Fruit fly (Drosophila melanogaster) whole organism, embryonic: Measurements from ENCODE around the gene CG8369.

Experiments used
- CG1024 ChIP-seq: fragments of 200-800 bp; sonication (Bioruptor generic); IDR thresholded peaks from 2 replicates; pipeline ENCODE4 v1.3.6; 2022; ENCODE audit warnings: missing biosample characterization, missing genetic modification characterization
- CG10366 ChIP-seq: fragments of 200-800 bp; sonication (Bioruptor generic); IDR thresholded peaks from 2 replicates; pipeline ENCODE4 v1.3.6; 2022; ENCODE audit warnings: missing biosample characterization, missing genetic modification characterization
- CG11695 ChIP-seq: fragments of 200-800 bp; sonication (Bioruptor generic); IDR thresholded peaks from 3 replicates; pipeline ENCODE4 v1.3.6; 2022; ENCODE audit warnings: missing biosample characterization, missing genetic modification characterization
- CG12769 ChIP-seq: fragments of 200-800 bp; sonication (Bioruptor generic); optimal IDR thresholded peaks from 2 replicates; lab custom pipeline; 2019; ENCODE audit warnings: missing biosample characterization, mild to moderate bottlenecking, missing genetic modification characterization, moderate library complexity
- CG13894 ChIP-seq: fragments of 200-800 bp; sonication (Bioruptor generic); optimal IDR thresholded peaks from 3 replicates; lab custom pipeline; 2018; ENCODE audit warnings: missing biosample characterization, mild to moderate bottlenecking, missing genetic modification characterization, moderate library complexity
- CG14860 ChIP-seq: fragments of 200-800 bp; sonication (Bioruptor generic); IDR thresholded peaks from 3 replicates; pipeline ENCODE4 v1.3.6; 2022; ENCODE audit warnings: missing biosample characterization, missing genetic modification characterization; ENCODE audit not compliant: partially characterized antibody
- CG15479 ChIP-seq: fragments of 200-800 bp; sonication (Bioruptor generic); optimal IDR thresholded peaks from 3 replicates; lab custom pipeline; 2019; ENCODE audit warnings: missing biosample characterization, mild to moderate bottlenecking, missing genetic modification characterization, moderate library complexity
- CG17829 ChIP-seq: fragments of 200-800 bp; optimal IDR thresholded peaks from 2 replicates; lab custom pipeline; 2019; ENCODE audit warnings: missing biosample characterization, mild to moderate bottlenecking, missing genetic modification characterization, moderate library complexity
- CG18764 ChIP-seq: fragments of 200-800 bp; sonication (Bioruptor generic); optimal IDR thresholded peaks from 3 replicates; lab custom pipeline; 2016; ENCODE audit warnings: missing biosample characterization, missing genetic modification characterization
- CG31441 ChIP-seq: fragments of 200-800 bp; sonication (Bioruptor generic); IDR thresholded peaks from 2 replicates; pipeline ENCODE4 v1.3.6; 2022; ENCODE audit warnings: missing biosample characterization, missing genetic modification characterization
- CG32532 ChIP-seq: fragments of 200-800 bp; sonication (Bioruptor generic); IDR thresholded peaks from 2 replicates; pipeline ENCODE4 v1.3.6; 2022; ENCODE audit warnings: missing biosample characterization, missing genetic modification characterization
- CG33557 ChIP-seq: fragments of 200-800 bp; sonication (Bioruptor generic); optimal IDR thresholded peaks from 2 replicates; lab custom pipeline; 2019; ENCODE audit warnings: missing biosample characterization, mild to moderate bottlenecking, missing genetic modification characterization, moderate library complexity
- CG34224 ChIP-seq: fragments of 200-800 bp; sonication (Bioruptor generic); IDR thresholded peaks from 3 replicates; pipeline ENCODE4 v1.3.6; 2022; ENCODE audit warnings: missing biosample characterization, missing genetic modification characterization; ENCODE audit not compliant: partially characterized antibody
- CG3838 ChIP-seq: fragments of 200-800 bp; sonication (Bioruptor generic); optimal IDR thresholded peaks from 3 replicates; lab custom pipeline; 2016; ENCODE audit warnings: missing biosample characterization, missing genetic modification characterization
- CG4404 ChIP-seq: fragments of 200-800 bp; sonication (Bioruptor generic); IDR thresholded peaks from 2 replicates; pipeline ENCODE4 v1.3.6; 2022; ENCODE audit warnings: missing biosample characterization, missing genetic modification characterization
- CG4854 ChIP-seq: fragments of 200-800 bp; sonication (Bioruptor generic); optimal IDR thresholded peaks from 2 replicates; lab custom pipeline; 2016; ENCODE audit warnings: missing biosample characterization, missing genetic modification characterization, inconsistent platforms
- CG6175 ChIP-seq: fragments of 200-800 bp; sonication (Bioruptor generic); IDR thresholded peaks from 3 replicates; pipeline ENCODE4 v1.3.6; 2022; ENCODE audit warnings: missing biosample characterization, missing genetic modification characterization
- CG7357 ChIP-seq: fragments of 200-800 bp; sonication (Bioruptor generic); IDR thresholded peaks from 3 replicates; pipeline ENCODE4 v1.3.6; 2022; ENCODE audit warnings: missing biosample characterization, missing genetic modification characterization
- CG7928 ChIP-seq: fragments of 200-800 bp; sonication (Bioruptor generic); optimal IDR thresholded peaks from 2 replicates; lab custom pipeline; 2017; ENCODE audit warnings: missing biosample characterization, mild to moderate bottlenecking, missing genetic modification characterization
- CG7987 ChIP-seq: fragments of 200-800 bp; sonication (Bioruptor generic); optimal IDR thresholded peaks from 2 replicates; lab custom pipeline; 2018; ENCODE audit warnings: missing biosample characterization, mild to moderate bottlenecking, missing genetic modification characterization, moderate library complexity
- CG8388 ChIP-seq: fragments of 200-800 bp; sonication (Bioruptor generic); optimal IDR thresholded peaks from 2 replicates; lab custom pipeline; 2019; ENCODE audit warnings: missing biosample characterization, mild to moderate bottlenecking, missing genetic modification characterization, moderate library complexity
- CG8478 ChIP-seq: fragments of >200 bp; optimal IDR thresholded peaks from 2 replicates; lab custom pipeline; 2018
- CG9817 ChIP-seq: fragments of 200-800 bp; sonication (Bioruptor generic); optimal IDR thresholded peaks from 2 replicates; lab custom pipeline; 2018; ENCODE audit warnings: missing biosample characterization, mild to moderate bottlenecking, missing genetic modification characterization, moderate library complexity
- Dbx ChIP-seq: fragments of 200-800 bp; sonication (Bioruptor generic); IDR thresholded peaks from 3 replicates; pipeline ENCODE4 v1.3.6; 2022; ENCODE audit warnings: missing biosample characterization, missing genetic modification characterization
- E2f1 ChIP-seq: fragments of 200-800 bp; sonication (Bioruptor generic); IDR thresholded peaks from 2 replicates; pipeline ENCODE4 v1.3.6; 2022; ENCODE audit warnings: missing biosample characterization, missing genetic modification characterization
- Fer1 ChIP-seq: fragments of 200-800 bp; sonication (Bioruptor generic); optimal IDR thresholded peaks from 2 replicates; lab custom pipeline; 2017; ENCODE audit warnings: missing biosample characterization, mild to moderate bottlenecking, missing genetic modification characterization
- GATAe ChIP-seq: fragments of 200-800 bp; sonication (Bioruptor generic); conservative IDR thresholded peaks from 2 replicates; pipeline ENCODE4 v1.3.6; 2022; ENCODE audit warnings: missing biosample characterization, missing genetic modification characterization
- HmgZ ChIP-seq: fragments of 200-800 bp; sonication (Bioruptor generic); optimal IDR thresholded peaks from 2 replicates; lab custom pipeline; 2018; ENCODE audit warnings: missing biosample characterization, mild to moderate bottlenecking, missing genetic modification characterization
- Hr51 ChIP-seq, 2 experiments: fragments of 200-800 bp; sonication (Bioruptor generic); optimal IDR thresholded peaks; 2 replicates in 1 of 2; 3 replicates in 1 of 2; lab custom pipeline; 2016 to 2018; ENCODE audit warnings: missing biosample characterization in 2 of 2, missing genetic modification characterization in 2 of 2, mild to moderate bottlenecking in 1 of 2, moderate library complexity in 1 of 2
- Mrtf ChIP-seq: fragments of 200-800 bp; sonication (Bioruptor generic); IDR thresholded peaks from 3 replicates; pipeline ENCODE4 v1.3.6; 2022; ENCODE audit warnings: missing biosample characterization, missing genetic modification characterization
- Nf-YA ChIP-seq: fragments of 200-800 bp; sonication (Bioruptor generic); IDR thresholded peaks from 2 replicates; pipeline ENCODE4 v1.3.6; 2022; ENCODE audit warnings: missing biosample characterization, missing genetic modification characterization
- Nf-YC ChIP-seq: fragments of 200-800 bp; optimal IDR thresholded peaks from 3 replicates; lab custom pipeline; 2019; ENCODE audit warnings: missing biosample characterization, mild to moderate bottlenecking, missing genetic modification characterization, moderate library complexity
- Sry-δ ChIP-seq: fragments of 200-800 bp; sonication (Bioruptor generic); optimal IDR thresholded peaks from 2 replicates; lab custom pipeline; 2016; ENCODE audit warnings: missing biosample characterization, missing genetic modification characterization
- Tbp ChIP-seq: fragments of >200 bp; optimal IDR thresholded peaks from 2 replicates; lab custom pipeline; 2018; ENCODE audit warnings: missing biosample characterization, missing genetic modification characterization
- Usf ChIP-seq: fragments of 200-800 bp; sonication (Bioruptor generic); optimal IDR thresholded peaks from 2 replicates; lab custom pipeline; 2017; ENCODE audit warnings: missing genotype, missing biosample characterization, missing genetic modification characterization
- bsh ChIP-seq, 2 experiments: fragments of 200-800 bp; sonication (Bioruptor generic); optimal IDR thresholded peaks; 2 replicates each; lab custom pipeline; 2017 to 2018; ENCODE audit warnings: mild to moderate bottlenecking in 2 of 2, missing biosample characterization in 2 of 2, missing genetic modification characterization in 2 of 2, moderate library complexity in 1 of 2
- chif ChIP-seq, 2 experiments: fragments of 200-800 bp; sonication (Bioruptor generic); optimal IDR thresholded peaks; 3 replicates each; lab custom pipeline; 2016; ENCODE audit warnings: missing biosample characterization in 2 of 2, missing genetic modification characterization in 2 of 2
- dan ChIP-seq: fragments of 200-800 bp; sonication (Bioruptor generic); IDR thresholded peaks from 2 replicates; pipeline ENCODE4 v1.3.6; 2022; ENCODE audit warnings: missing biosample characterization, missing genetic modification characterization
- en ChIP-seq: fragments of 200-800 bp; sonication (Bioruptor generic); optimal IDR thresholded peaks from 2 replicates; lab custom pipeline; 2016; ENCODE audit warnings: missing biosample characterization, missing genetic modification characterization
- eyg ChIP-seq: fragments of 200-800 bp; sonication (Bioruptor generic); optimal IDR thresholded peaks from 3 replicates; lab custom pipeline; 2016; ENCODE audit warnings: missing biosample characterization, missing genetic modification characterization
- gcm ChIP-seq: fragments of 200-800 bp; sonication (Bioruptor generic); optimal IDR thresholded peaks from 2 replicates; lab custom pipeline; 2019; ENCODE audit warnings: missing biosample characterization, mild to moderate bottlenecking, missing genetic modification characterization, moderate library complexity
- h ChIP-seq: fragments of >200 bp; optimal IDR thresholded peaks from 2 replicates; lab custom pipeline; 2017
- lov ChIP-seq, 2 experiments: fragments of 200-800 bp in 1 of 2; fragments of >200 bp in 1 of 2; sonication (Bioruptor generic) in 1 of 2; IDR thresholded peaks in 1 of 2; optimal IDR thresholded peaks in 1 of 2; 2 replicates in 1 of 2; 3 replicates in 1 of 2; pipeline versions ENCODE4 v1.3.6 to Lab custom; 2017 to 2022; ENCODE audit warnings: missing biosample characterization in 1 of 2, missing genetic modification characterization in 1 of 2
- mam ChIP-seq: fragments of 200-800 bp; sonication (Bioruptor generic); optimal IDR thresholded peaks from 3 replicates; lab custom pipeline; 2016; ENCODE audit warnings: missing biosample characterization, missing genetic modification characterization
- nau ChIP-seq: fragments of 200-800 bp; sonication (Bioruptor generic); optimal IDR thresholded peaks from 3 replicates; lab custom pipeline; 2017; ENCODE audit warnings: missing biosample characterization, mild to moderate bottlenecking, missing genetic modification characterization, missing genetic modification reagents
- p53 ChIP-seq: fragments of 200-800 bp; sonication (Bioruptor generic); optimal IDR thresholded peaks from 2 replicates; lab custom pipeline; 2016; ENCODE audit warnings: missing biosample characterization, missing genetic modification characterization
- psq ChIP-seq: fragments of 200-800 bp; sonication (Bioruptor generic); optimal IDR thresholded peaks from 2 replicates; lab custom pipeline; 2017; ENCODE audit warnings: missing biosample characterization, missing genetic modification characterization
- pzg ChIP-seq: fragments of 200-800 bp; sonication (Bioruptor generic); optimal IDR thresholded peaks from 3 replicates; lab custom pipeline; 2018; ENCODE audit warnings: missing biosample characterization, mild to moderate bottlenecking, missing genetic modification characterization, moderate library complexity
- slbo ChIP-seq: fragments of 200-800 bp; sonication (Bioruptor generic); IDR thresholded peaks from 2 replicates; pipeline ENCODE4 v1.3.6; 2022; ENCODE audit warnings: missing biosample characterization, missing genetic modification characterization
- tap ChIP-seq: fragments of 200-800 bp; optimal IDR thresholded peaks from 3 replicates; lab custom pipeline; 2019; ENCODE audit warnings: missing biosample characterization, mild to moderate bottlenecking, missing genetic modification characterization, moderate library complexity
- z ChIP-seq: fragments of 200-800 bp; sonication (Bioruptor generic); IDR thresholded peaks from 3 replicates; pipeline ENCODE4 v1.3.6; 2022; ENCODE audit warnings: missing biosample characterization, missing genetic modification characterization

The CG8369 gene

DNA sequence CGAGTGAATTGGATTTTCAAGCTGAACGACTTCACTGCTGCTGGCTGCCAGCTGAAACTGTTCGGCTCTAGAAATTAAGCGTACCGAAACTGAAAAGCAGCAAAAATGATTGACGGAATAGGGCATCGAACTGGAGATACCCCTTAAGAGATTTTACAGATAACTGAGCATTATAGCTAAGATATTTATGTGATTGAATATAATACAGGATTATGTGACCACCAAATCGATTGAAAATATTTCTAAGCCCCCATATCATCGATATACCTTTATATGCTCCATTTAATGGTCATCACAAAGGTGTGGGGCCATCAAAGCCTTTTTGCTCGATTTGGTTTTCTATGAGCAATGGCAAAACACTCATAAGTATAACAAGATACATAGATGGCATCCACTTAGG, 37.0 kb upstream of the CG8369 start (continued):
- TF ChIP-seq CG7987 (GFP tag; lab: Kevin White, UChicago) (no peak), GATAe (GFP tag; lab: Robert Waterston, UW) (no peak), E2f1 (GFP tag; lab: Robert Waterston, UW) (peak; percentile 55; the same call in 1 of the 2 replicates), CG32532 (GFP tag; lab: Robert Waterston, UW) (peak; percentile 80), CG13894 (no peak), CG15479 (GFP tag; lab: Kevin White, UChicago) (no peak), CG8478 (no peak), gcm (no peak), CG8388 (GFP tag; lab: Kevin White, UChicago) (no peak), CG4854 (GFP tag; lab: Kevin White, UChicago) (no peak), CG18764 (no peak), Nf-YC (tag; lab: Kevin White, UChicago) (no peak), slbo (GFP tag; lab: Robert Waterston, UW) (peak; percentile 78), chif (GFP tag; optimal IDR thresholded peaks at IDR 0.05; lab: Kevin White, UChicago) (peak in 1 of 2 experiments; percentile 54), en (GFP tag; lab: Kevin White, UChicago) (no peak), psq (no peak), tap (tag; lab: Kevin White, UChicago) (no peak), Sry-δ (GFP tag; lab: Kevin White, UChicago) (no peak), CG1024 (GFP tag; lab: Robert Waterston, UW) (no peak), CG31441 (no peak), lov (optimal IDR thresholded peaks at IDR 0.05; lab: Kevin White, UChicago) (no peak), lov (GFP tag; IDR thresholded peaks at IDR 0.05; lab: Robert Waterston, UW) (no peak), bsh (GFP tag; optimal IDR thresholded peaks at IDR 0.05; lab: Kevin White, UChicago) (no peak), Hr51 (GFP tag; optimal IDR thresholded peaks at IDR 0.05; lab: Kevin White, UChicago) (no peak), p53 (no peak), CG33557 (no peak), CG7357 (GFP tag; lab: Robert Waterston, UW) (0 out of 3 replicates have a peak, but pooled peaks have one; percentile 44), h (lab: Kevin White, UChicago) (no peak), CG10366 (GFP tag; lab: Robert Waterston, UW) (peak; percentile 24; the same call in 1 of the 2 replicates), CG3838 (GFP tag; lab: Kevin White, UChicago) (no peak), Tbp (GFP tag; lab: Kevin White, UChicago) (no peak), Fer1 (GFP tag; lab: Kevin White, UChicago) (no peak), HmgZ (tag; lab: Kevin White, UChicago) (no peak), eyg (GFP tag; lab: Kevin White, UChicago) (no peak), CG9817 (tag; lab: Kevin White, UChicago) (peak; percentile 56), CG34224 (GFP tag; lab: Robert Waterston, UW) (no peak), Mrtf (GFP tag; lab: Robert Waterston, UW) (peak; percentile 48; the same call in 1 of the 3 replicates), CG4404 (GFP tag; lab: Robert Waterston, UW) (0 out of 2 replicates have a peak, but pooled peaks have one; percentile 18), pzg (GFP tag; lab: Kevin White, UChicago) (no peak), Usf (GFP tag; lab: Kevin White, UChicago) (no peak), Dbx (GFP tag; lab: Robert Waterston, UW) (peak; percentile 51; the same call in 2 of the 3 replicates), nau (GFP tag; lab: Kevin White, UChicago) (no peak), CG11695 (GFP tag; lab: Robert Waterston, UW) (peak; percentile 62; the same call in 2 of the 3 replicates), CG14860 (no peak), mam (GFP tag; lab: Kevin White, UChicago) (peak; percentile 52), CG6175 (GFP tag; lab: Robert Waterston, UW) (no peak), CG17829 (tag; lab: Kevin White, UChicago) (peak; percentile 7), dan (GFP tag; lab: Robert Waterston, UW) (no peak), CG7928 (GFP tag; lab: Kevin White, UChicago) (no peak), Nf-YA (GFP tag; lab: Robert Waterston, UW) (no peak), z (GFP tag; lab: Robert Waterston, UW) (no peak), CG12769 (no peak)
